Fruit fly (Drosophila melanogaster): Measurements from ENCODE around the gene CG11899.

CG11899 gene

dm6 chr3R:29157418-29158398 is 42.5 kb upstream of the CG11899 start, which contains the start of gene rdog (continued):
- TF ChIP-seq crol (GFP tag; IDR thresholded peaks at IDR 0.05) (no peak), Dfd (GFP tag; optimal IDR thresholded peaks at IDR 0.05) (no peak), H2.0 (GFP tag; IDR thresholded peaks at IDR 0.05) (peak; percentile 36; the same call in 1 of the 2 replicates), Fer3 (tag; optimal IDR thresholded peaks at IDR 0.05) (peak; percentile 56), bab2 (GFP tag; optimal IDR thresholded peaks at IDR 0.05) (no peak), CG32772 (GFP tag; IDR thresholded peaks at IDR 0.05) (no peak), inv (GFP tag; IDR thresholded peaks at IDR 0.05; ENCODE audit: partially characterized antibody) (no peak), CG14860 (GFP tag; IDR thresholded peaks at IDR 0.05; ENCODE audit: partially characterized antibody) (no peak), ara (GFP tag; IDR thresholded peaks at IDR 0.05) (peak; percentile 61), corto (GFP tag; optimal IDR thresholded peaks at IDR 0.05) (no peak), CG30020 (tag; optimal IDR thresholded peaks at IDR 0.05) (peak; percentile 46), klu (GFP tag; IDR thresholded peaks at IDR 0.05) (peak; percentile 68; the same call in 1 of the 2 replicates), D19A (tag; optimal IDR thresholded peaks at IDR 0.05) (peak; percentile 66), pan (optimal IDR thresholded peaks at IDR 0.05) (peak in 1 of 2 experiments; percentile 85), pan (GFP tag; optimal IDR thresholded peaks at IDR 0.05 in 1 of 2, IDR thresholded peaks at IDR 0.05 in 1 of 2) (peak; percentile 47 to 81), row (GFP tag; IDR thresholded peaks at IDR 0.05) (peak; percentile 100), CG16813 (GFP tag; IDR thresholded peaks at IDR 0.05; ENCODE audit: partially characterized antibody) (no peak), CG9437 (GFP tag; optimal IDR thresholded peaks at IDR 0.05) (peak; percentile 83), Drgx (GFP tag; IDR thresholded peaks at IDR 0.05) (no peak; the same call in 1 of the 2 replicates), CG17385 (GFP tag; optimal IDR thresholded peaks at IDR 0.05) (peak; percentile 71), Dll (GFP tag; IDR thresholded peaks at IDR 0.05; ENCODE audit: partially characterized antibody) (no peak), nau (GFP tag; optimal IDR thresholded peaks at IDR 0.05) (peak; percentile 75), Hr78 (GFP tag; optimal IDR thresholded peaks at IDR 0.05) (no peak), CG4820 (GFP tag; optimal IDR thresholded peaks at IDR 0.05) (peak; percentile 85), Ets97D (GFP tag; optimal IDR thresholded peaks at IDR 0.05) (peak; percentile 39), sim (GFP tag; IDR thresholded peaks at IDR 0.05) (no peak), Meics (GFP tag; optimal IDR thresholded peaks at IDR 0.05) (peak; percentile 81), CG10959 (GFP tag; IDR thresholded peaks at IDR 0.05) (no peak), Oli (tag; optimal IDR thresholded peaks at IDR 0.05) (peak; percentile 83), lov (optimal IDR thresholded peaks at IDR 0.05) (no peak), lov (GFP tag; IDR thresholded peaks at IDR 0.05) (no peak), Lpt (GFP tag; optimal IDR thresholded peaks at IDR 0.05) (no peak), CG6654 (GFP tag; optimal IDR thresholded peaks at IDR 0.05) (peak; percentile 36), CG16863 (GFP tag; optimal IDR thresholded peaks at IDR 0.05) (peak; percentile 83), HLH4C (GFP tag; IDR thresholded peaks at IDR 0.05; ENCODE audit: partially characterized antibody) (no peak), Bgb (GFP tag; IDR thresholded peaks at IDR 0.05; ENCODE audit: partially characterized antibody) (peak; percentile 12; the same call in 1 of the 2 replicates), Ssrp (tag; optimal IDR thresholded peaks at IDR 0.05) (peak; percentile 85), disco-r (GFP tag; optimal IDR thresholded peaks at IDR 0.05) (peak; percentile 78), CG14050 (GFP tag; IDR thresholded peaks at IDR 0.05) (peak; percentile 41; the same call in 1 of the 3 replicates), odd (GFP tag; optimal IDR thresholded peaks at IDR 0.05) (peak; percentile 71), Elba2 (GFP tag; optimal IDR thresholded peaks at IDR 0.05) (no peak), CG6854 (GFP tag; optimal IDR thresholded peaks at IDR 0.05) (peak; percentile 72), ato (GFP tag; IDR thresholded peaks at IDR 0.05; ENCODE audit: partially characterized antibody) (no peak), CG1832 (GFP tag; optimal IDR thresholded peaks at IDR 0.05) (no peak), Abd-B (GFP tag; optimal IDR thresholded peaks at IDR 0.05) (peak; percentile 88), CG7556 (GFP tag; optimal IDR thresholded peaks at IDR 0.05) (peak; percentile 82), ssp (GFP tag; IDR thresholded peaks at IDR 0.05) (peak; percentile 51; the same call in 1 of the 2 replicates), slp2 (GFP tag; optimal IDR thresholded peaks at IDR 0.05) (peak; percentile 70)

Data from whole organism, embryonic.